Fruit fly (Drosophila melanogaster) whole organism, adult: Measurements from ENCODE around the gene CG13314.

ENCODE experiments used
- Clk ChIP-seq: fragments of 200-800 bp; sonication (Bioruptor generic); optimal IDR thresholded peaks from 2 replicates; lab custom pipeline; 2017; ENCODE audit warnings: missing biosample characterization, missing genetic modification characterization
- Crg-1 ChIP-seq: fragments of 200-800 bp; sonication (Bioruptor generic); optimal IDR thresholded peaks from 2 replicates; lab custom pipeline; 2016; ENCODE audit warnings: missing biosample characterization, missing genetic modification characterization
- Hr96 ChIP-seq: fragments of 200-800 bp; sonication (Bioruptor generic); optimal IDR thresholded peaks from 2 replicates; lab custom pipeline; 2016; ENCODE audit warnings: missing biosample characterization, missing genetic modification characterization
- Mnt ChIP-seq: fragments of 200-800 bp; sonication (Bioruptor generic); optimal IDR thresholded peaks from 2 replicates; lab custom pipeline; 2016; ENCODE audit warnings: missing biosample characterization, mild to moderate bottlenecking, missing genetic modification characterization
- cic ChIP-seq: fragments of 200-800 bp; sonication (Bioruptor generic); optimal IDR thresholded peaks from 2 replicates; lab custom pipeline; 2017; ENCODE audit warnings: missing biosample characterization, mild to moderate bottlenecking, missing genetic modification characterization, moderate library complexity
- kay ChIP-seq: fragments of 200-800 bp; sonication (Bioruptor generic); peaks from one replicate; lab custom pipeline; 2016; ENCODE audit warnings: missing biosample characterization, missing genetic modification characterization, borderline replicate concordance

- no peak for TF ChIP-seq cic (GFP tag; lab: Kevin White, UChicago)
- no peak for TF ChIP-seq Clk (GFP tag; lab: Kevin White, UChicago)
- no peak for TF ChIP-seq Crg-1
- TF ChIP-seq Hr96 (GFP tag; lab: Kevin White, UChicago), result no peak
- TF ChIP-seq Mnt (GFP tag; lab: Kevin White, UChicago), result no peak
- no peak for TF ChIP-seq kay
Observed at dm6 chr3L:8950955-8951354, 30.6 kb upstream of the CG13314 start.
